Worm (Caenorhabditis elegans) whole organism, L3 larva: ENCODE measurements around the gene Y47D3A.32.

Experiments
- R02D3.7 ChIP-seq: fragments of 150-350 bp; optimal IDR thresholded peaks from 2 replicates; lab custom pipeline; 2014; ENCODE audit warnings: missing biosample characterization, missing genetic modification characterization
- ZK546.5 ChIP-seq: sonication (generic microtip); optimal IDR thresholded peaks from 2 replicates; lab custom pipeline; 2017; ENCODE audit warnings: missing biosample characterization, missing genetic modification characterization
- aly-2 ChIP-seq: fragments of 150-350 bp; optimal IDR thresholded peaks from 2 replicates; lab custom pipeline; 2014; ENCODE audit warnings: missing biosample characterization, missing genetic modification characterization
- ama-1 ChIP-seq: fragments of 150-350 bp; optimal IDR thresholded peaks from 2 replicates; lab custom pipeline; 2018
- ceh-16 ChIP-seq: sonication (generic microtip); optimal IDR thresholded peaks from 2 replicates; lab custom pipeline; 2017; ENCODE audit warnings: missing biosample characterization, missing genetic modification characterization
- ceh-28 ChIP-seq: fragments of 150-350 bp; optimal IDR thresholded peaks from 2 replicates; lab custom pipeline; 2014; ENCODE audit warnings: missing biosample characterization, missing genetic modification reagents, missing genetic modification characterization
- ceh-82 ChIP-seq: fragments of 150-350 bp; optimal IDR thresholded peaks from 2 replicates; lab custom pipeline; 2014; ENCODE audit warnings: missing biosample characterization, missing genetic modification characterization
- ceh-9 ChIP-seq: sonication (generic microtip); optimal IDR thresholded peaks from 2 replicates; lab custom pipeline; 2018; ENCODE audit warnings: missing biosample characterization, missing genetic modification characterization
- daf-12 ChIP-seq: fragments of 150-350 bp; optimal IDR thresholded peaks from 2 replicates; lab custom pipeline; 2014; ENCODE audit warnings: missing biosample characterization, missing genetic modification reagents, missing genetic modification characterization
- egl-27 ChIP-seq: sonication (generic microtip); optimal IDR thresholded peaks from 4 replicates; lab custom pipeline; 2017; ENCODE audit warnings: missing biosample characterization, missing genetic modification reagents, missing genetic modification characterization
- egl-5 ChIP-seq: fragments of 150-350 bp; optimal IDR thresholded peaks from 2 replicates; lab custom pipeline; 2017; ENCODE audit warnings: missing biosample characterization, missing genetic modification reagents, missing genetic modification characterization, inconsistent platforms
- elt-1 ChIP-seq: fragments of 150-350 bp; optimal IDR thresholded peaks from 2 replicates; lab custom pipeline; 2014; ENCODE audit warnings: missing biosample characterization, missing genetic modification characterization
- elt-2 ChIP-seq: sonication (generic microtip); optimal IDR thresholded peaks from 2 replicates; lab custom pipeline; 2016; ENCODE audit warnings: missing genetic modification reagents, mild to moderate bottlenecking, missing genetic modification characterization, missing compliant biosample characterization
- elt-3 ChIP-seq, 3 experiments: fragments of 150-350 bp in 1 of 3; sonication (generic microtip) in 2 of 3; optimal IDR thresholded peaks; 2 replicates in 2 of 3; 4 replicates in 1 of 3; lab custom pipeline; 2014 to 2017; ENCODE audit warnings: missing biosample characterization in 3 of 3, missing genetic modification characterization in 3 of 3
- eor-1 ChIP-seq, 2 experiments: fragments of 150-350 bp; optimal IDR thresholded peaks; 2 replicates each; lab custom pipeline; 2014 to 2018; ENCODE audit warnings: missing biosample characterization in 2 of 2, missing genetic modification characterization in 2 of 2
- fkh-10 ChIP-seq: sonication (generic microtip); optimal IDR thresholded peaks from 2 replicates; lab custom pipeline; 2017; ENCODE audit warnings: missing biosample characterization, missing genetic modification reagents, missing genetic modification characterization
- fkh-2 ChIP-seq: fragments of 150-350 bp; optimal IDR thresholded peaks from 2 replicates; lab custom pipeline; 2014; ENCODE audit warnings: missing biosample characterization, missing genetic modification reagents, missing genetic modification characterization
- fos-1 ChIP-seq: fragments of 150-350 bp; optimal IDR thresholded peaks from 2 replicates; lab custom pipeline; 2014; ENCODE audit warnings: missing biosample characterization, missing genetic modification characterization
- hmg-11 ChIP-seq: sonication (generic microtip); optimal IDR thresholded peaks from 2 replicates; lab custom pipeline; 2016; ENCODE audit warnings: missing genetic modification characterization, missing compliant biosample characterization
- jun-1 ChIP-seq: fragments of 150-350 bp; optimal IDR thresholded peaks from 2 replicates; lab custom pipeline; 2014; ENCODE audit warnings: missing biosample characterization, missing genetic modification reagents, missing genetic modification characterization
- lin-15B ChIP-seq: fragments of 150-350 bp; optimal IDR thresholded peaks from 2 replicates; lab custom pipeline; 2014; ENCODE audit warnings: missing biosample characterization, missing genetic modification characterization
- lin-39 ChIP-seq: fragments of 150-350 bp; optimal IDR thresholded peaks from 2 replicates; lab custom pipeline; 2018; ENCODE audit warnings: missing biosample characterization, missing genetic modification reagents, missing genetic modification characterization
- lsy-12 ChIP-seq: sonication (generic microtip); optimal IDR thresholded peaks from 2 replicates; lab custom pipeline; 2016; ENCODE audit warnings: mild to moderate bottlenecking, missing genetic modification characterization, missing compliant biosample characterization
- mdl-1 ChIP-seq: fragments of 150-350 bp; optimal IDR thresholded peaks from 2 replicates; lab custom pipeline; 2014; ENCODE audit warnings: missing biosample characterization, missing genetic modification characterization
- mml-1 ChIP-seq: fragments of 150-350 bp; sonication (generic microtip); optimal IDR thresholded peaks from 3 replicates; lab custom pipeline; 2014; ENCODE audit warnings: missing biosample characterization, missing genetic modification characterization
- nfya-1 ChIP-seq: sonication (generic microtip); optimal IDR thresholded peaks from 2 replicates; lab custom pipeline; 2017; ENCODE audit warnings: missing genetic modification characterization, mild to moderate bottlenecking, missing compliant biosample characterization, antibody characterized with exemption, moderate library complexity; ENCODE audit not compliant: insufficient read depth
- nhr-11 ChIP-seq: fragments of 150-350 bp; optimal IDR thresholded peaks from 2 replicates; lab custom pipeline; 2014; ENCODE audit warnings: missing biosample characterization, missing genetic modification characterization
- nhr-12 ChIP-seq: fragments of 150-350 bp; optimal IDR thresholded peaks from 2 replicates; lab custom pipeline; 2014; ENCODE audit warnings: missing biosample characterization, missing genetic modification characterization
- nhr-23 ChIP-seq: fragments of 150-350 bp; optimal IDR thresholded peaks from 2 replicates; lab custom pipeline; 2014; ENCODE audit warnings: missing biosample characterization, missing genetic modification reagents, missing genetic modification characterization
- nhr-237 ChIP-seq: fragments of 150-350 bp; optimal IDR thresholded peaks from 2 replicates; lab custom pipeline; 2014; ENCODE audit warnings: missing biosample characterization, missing genetic modification characterization
- nhr-25 ChIP-seq: sonication (generic microtip); optimal IDR thresholded peaks from 2 replicates; lab custom pipeline; 2017; ENCODE audit warnings: missing biosample characterization, missing genetic modification characterization
- nhr-28 ChIP-seq: fragments of 150-350 bp; optimal IDR thresholded peaks from 2 replicates; lab custom pipeline; 2014; ENCODE audit warnings: missing biosample characterization, missing genetic modification characterization
- nhr-43 ChIP-seq: sonication (generic microtip); optimal IDR thresholded peaks from 2 replicates; lab custom pipeline; 2016; ENCODE audit warnings: mild to moderate bottlenecking, missing genetic modification characterization, missing compliant biosample characterization; ENCODE audit not compliant: poor library complexity, severe bottlenecking
- nhr-67 ChIP-seq: fragments of 150-350 bp; optimal IDR thresholded peaks from 2 replicates; lab custom pipeline; 2014; ENCODE audit warnings: missing biosample characterization, missing genetic modification characterization
- nhr-76 ChIP-seq: fragments of 150-350 bp; sonication (generic microtip); optimal IDR thresholded peaks from 5 replicates; lab custom pipeline; 2014; ENCODE audit warnings: missing biosample characterization, missing genetic modification characterization
- nhr-77 ChIP-seq: fragments of 150-350 bp; optimal IDR thresholded peaks from 2 replicates; lab custom pipeline; 2014; ENCODE audit warnings: missing biosample characterization, missing genetic modification characterization
- pha-4 ChIP-seq: fragments of 150-350 bp; optimal IDR thresholded peaks from 2 replicates; lab custom pipeline; 2014; ENCODE audit warnings: missing biosample characterization, missing genetic modification reagents, missing genetic modification characterization
- pqm-1 ChIP-seq: fragments of 150-350 bp; optimal IDR thresholded peaks from 2 replicates; lab custom pipeline; 2017; ENCODE audit warnings: missing biosample characterization, missing genetic modification characterization, inconsistent platforms
- sea-2 ChIP-seq: fragments of 150-350 bp; sonication (generic microtip); optimal IDR thresholded peaks from 4 replicates; lab custom pipeline; 2014; ENCODE audit warnings: missing biosample characterization, missing genetic modification reagents, missing genetic modification characterization
- skn-1 ChIP-seq: fragments of 150-350 bp; optimal IDR thresholded peaks from 2 replicates; lab custom pipeline; 2014; ENCODE audit warnings: missing biosample characterization, missing genetic modification characterization
- snpc-4 ChIP-seq: fragments of 150-350 bp; optimal IDR thresholded peaks from 2 replicates; lab custom pipeline; 2014; ENCODE audit warnings: missing biosample characterization, missing genetic modification characterization
- tbx-2 ChIP-seq: sonication (generic microtip); optimal IDR thresholded peaks from 2 replicates; lab custom pipeline; 2016; ENCODE audit warnings: mild to moderate bottlenecking, missing genetic modification characterization, missing compliant biosample characterization
- unc-39 ChIP-seq: sonication (generic microtip); optimal IDR thresholded peaks from 4 replicates; lab custom pipeline; 2017; ENCODE audit warnings: missing biosample characterization, missing genetic modification characterization
- unc-62 ChIP-seq: fragments of 150-350 bp; sonication (generic microtip); optimal IDR thresholded peaks from 4 replicates; lab custom pipeline; 2014; ENCODE audit warnings: missing biosample characterization, missing genetic modification reagents, missing genetic modification characterization
- zag-1 ChIP-seq: fragments of 150-350 bp; optimal IDR thresholded peaks from 2 replicates; lab custom pipeline; 2014; ENCODE audit warnings: missing biosample characterization, missing genetic modification characterization
- ztf-11 ChIP-seq: fragments of 150-350 bp; optimal IDR thresholded peaks from 2 replicates; lab custom pipeline; 2014; ENCODE audit warnings: missing biosample characterization, missing genetic modification characterization
- ztf-4 ChIP-seq: fragments of 150-350 bp; optimal IDR thresholded peaks from 2 replicates; lab custom pipeline; 2014; ENCODE audit warnings: missing biosample characterization, missing genetic modification characterization

Y47D3A.32 gene

ce11 chrIII:11236788-11237187 is 15.4 kb upstream of the Y47D3A.32 start, which contains the start of the genes Y47D3A.14 and aakb-2:
Gene Y47D3A.14 (minus strand): TSS chrIII:11236868.
Gene aakb-2 (plus strand): TSS chrIII:11237143.
- TF ChIP-seq zag-1 (tag; lab: Kevin White, UChicago), result no peak
- TF ChIP-seq jun-1 (tag; lab: Kevin White, UChicago), result no peak
- peak; percentile 78 for TF ChIP-seq nfya-1 (tag; lab: Kevin White, UChicago)
- no peak for TF ChIP-seq eor-1 (tag; optimal IDR thresholded peaks at IDR 0.05; lab: Kevin White, UChicago)
- TF ChIP-seq ZK546.5, result no peak
- no peak for TF ChIP-seq elt-2
- no peak for TF ChIP-seq fos-1 (tag; lab: Kevin White, UChicago)
- no peak for TF ChIP-seq R02D3.7 (tag; lab: Kevin White, UChicago)
- no peak for TF ChIP-seq nhr-77 (tag; lab: Kevin White, UChicago)
- no peak for TF ChIP-seq ceh-82
- TF ChIP-seq sea-2 (GFP tag; lab: Kevin White, UChicago), result no peak
- TF ChIP-seq elt-1 (tag; lab: Kevin White, UChicago), result no peak
- no peak for TF ChIP-seq ztf-4
- TF ChIP-seq aly-2, result no peak
- no peak for TF ChIP-seq ceh-16 (tag; lab: Kevin White, UChicago)
- no peak for TF ChIP-seq elt-3 (tag; optimal IDR thresholded peaks at IDR 0.05; lab: Kevin White, UChicago)
- TF ChIP-seq nhr-28, result no peak
- no peak for TF ChIP-seq ceh-28 (tag; lab: Kevin White, UChicago)
- TF ChIP-seq snpc-4, result peak; percentile 60
- peak; percentile 16 for TF ChIP-seq nhr-23
- no peak for TF ChIP-seq egl-5 (tag; lab: Kevin White, UChicago)
- TF ChIP-seq lsy-12 (tag; lab: Kevin White, UChicago), result no peak
- no peak for TF ChIP-seq fkh-2 (tag; lab: Kevin White, UChicago)
- no peak for TF ChIP-seq fkh-10
- TF ChIP-seq nhr-12 (tag; lab: Kevin White, UChicago), result no peak
- no peak for TF ChIP-seq nhr-25
- no peak for TF ChIP-seq nhr-67 (tag; lab: Kevin White, UChicago)
- TF ChIP-seq lin-39 (tag; lab: Kevin White, UChicago), result peak; percentile 19
- TF ChIP-seq skn-1 (tag; lab: Kevin White, UChicago), result peak; percentile 4
- TF ChIP-seq hmg-11 (tag; lab: Kevin White, UChicago), result peak; percentile 86
- TF ChIP-seq daf-12 (tag; lab: Kevin White, UChicago), result no peak
- no peak for TF ChIP-seq ztf-11 (tag; lab: Kevin White, UChicago)
- TF ChIP-seq nhr-11 (tag; lab: Kevin White, UChicago), result no peak
- no peak for TF ChIP-seq ceh-9
- no peak for TF ChIP-seq nhr-76 (tag; lab: Kevin White, UChicago)
- TF ChIP-seq mml-1 (tag; lab: Kevin White, UChicago), result no peak
- no peak for TF ChIP-seq mdl-1 (tag; lab: Kevin White, UChicago)
- no peak for TF ChIP-seq tbx-2 (tag; lab: Kevin White, UChicago)
- peak; percentile 18 for TF ChIP-seq lin-15B (tag; lab: Kevin White, UChicago)
- no peak for TF ChIP-seq unc-39 (tag; lab: Kevin White, UChicago)
- peak; percentile 43 for TF ChIP-seq ama-1 (lab: Kevin White, UChicago)
- TF ChIP-seq egl-27, result no peak
- no peak for TF ChIP-seq nhr-237 (tag; lab: Kevin White, UChicago)
- no peak for TF ChIP-seq unc-62 (GFP tag; lab: Kevin White, UChicago)
- peak; percentile 87 for TF ChIP-seq pha-4 (tag; lab: Kevin White, UChicago)
- TF ChIP-seq nhr-43 (tag; lab: Kevin White, UChicago), result no peak
- no peak for TF ChIP-seq pqm-1
- TF ChIP-seq, all 47 proteins: peak for 9
